Fruit fly (Drosophila melanogaster): ENCODE data around the gene CG43386.

Gene CG43386

DNA sequence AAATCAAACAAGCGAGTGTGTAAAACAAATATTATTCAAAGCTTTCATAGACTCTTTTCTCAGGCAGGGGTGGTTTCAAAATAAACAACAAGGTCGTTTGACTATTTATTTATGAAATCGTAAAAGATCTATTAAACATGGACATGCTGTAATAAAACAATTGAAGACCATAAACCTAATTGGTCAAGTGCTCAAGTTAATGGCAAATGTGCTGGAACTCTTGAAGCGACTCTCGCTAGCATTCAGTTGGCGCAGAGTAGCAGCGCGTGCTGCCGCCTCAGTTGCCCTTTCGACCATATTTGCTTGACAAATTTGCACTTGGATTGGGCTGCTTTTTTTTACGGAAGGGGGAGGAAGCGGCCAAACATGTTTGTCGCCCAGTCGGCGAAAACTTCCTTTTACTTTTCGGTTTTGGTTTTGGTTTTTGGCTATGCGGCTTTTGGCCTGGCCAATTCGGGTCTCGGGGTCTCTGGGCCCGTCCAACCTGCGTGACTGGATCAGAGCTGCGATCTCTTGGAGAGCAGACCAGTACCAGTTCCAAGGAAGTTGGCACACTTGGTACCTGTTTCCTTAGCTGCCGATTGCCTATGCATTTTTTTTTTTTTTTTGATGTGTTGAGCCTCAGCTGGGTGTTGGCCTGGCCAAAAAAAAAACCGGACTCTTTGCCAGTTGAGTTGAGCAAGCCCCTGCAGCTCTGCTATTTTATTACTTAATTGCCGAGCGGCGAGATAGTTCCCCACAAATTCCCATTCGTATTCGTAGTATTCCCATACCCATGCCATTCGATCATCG, 16.4 kb upstream of the CG43386 start (continued):
- TF ChIP-seq CG15269 (tag; optimal IDR thresholded peaks at IDR 0.05) (peak; percentile 1), D19B (GFP tag; optimal IDR thresholded peaks at IDR 0.05) (no peak), CG9817 (tag; optimal IDR thresholded peaks at IDR 0.05) (peak; percentile 27), gro (GFP tag; optimal IDR thresholded peaks at IDR 0.05) (peak; percentile 29), CG18476 (GFP tag; optimal IDR thresholded peaks at IDR 0.05) (peak; percentile 64), CG3726 (GFP tag; IDR thresholded peaks at IDR 0.05) (no peak), Jarid2 (GFP tag; optimal IDR thresholded peaks at IDR 0.05) (no peak), schlank (tag; optimal IDR thresholded peaks at IDR 0.05) (no peak), usp (GFP tag; optimal IDR thresholded peaks at IDR 0.05) (no peak), CG6791 (GFP tag; IDR thresholded peaks at IDR 0.05; ENCODE audit: partially characterized antibody) (no peak), CG12219 (GFP tag; optimal IDR thresholded peaks at IDR 0.05) (no peak), ase (GFP tag; IDR thresholded peaks at IDR 0.05) (0 out of 3 replicates have a peak, but pooled peaks have one; percentile 15), lmd (GFP tag; IDR thresholded peaks at IDR 0.05) (peak; percentile 52; the same call in 1 of the 2 replicates), Nf-YC (tag; optimal IDR thresholded peaks at IDR 0.05) (no peak), Sry-β (GFP tag; optimal IDR thresholded peaks at IDR 0.05) (no peak), bigmax (GFP tag; optimal IDR thresholded peaks at IDR 0.05) (no peak), CG8359 (GFP tag; optimal IDR thresholded peaks at IDR 0.05; ENCODE audit: borderline replicate concordance) (no peak), tio (GFP tag; optimal IDR thresholded peaks at IDR 0.05) (no peak), zfh2 (GFP tag; optimal IDR thresholded peaks at IDR 0.05) (peak; percentile 8), CG9932 (GFP tag; IDR thresholded peaks at IDR 0.05) (peak; percentile 55; the same call in 1 of the 2 replicates), Hmr (GFP tag; optimal IDR thresholded peaks at IDR 0.05) (no peak), Oli (tag; optimal IDR thresholded peaks at IDR 0.05) (peak; percentile 15), HLH54F (GFP tag; optimal IDR thresholded peaks at IDR 0.05) (no peak), gce (GFP tag; IDR thresholded peaks at IDR 0.05) (no peak), Neu2 (GFP tag; optimal IDR thresholded peaks at IDR 0.05; ENCODE audit: borderline replicate concordance) (no peak), Ada2b (GFP tag; IDR thresholded peaks at IDR 0.05) (no peak), Fer2 (tag; optimal IDR thresholded peaks at IDR 0.05) (no peak), bcd (GFP tag; optimal IDR thresholded peaks at IDR 0.05) (no peak), jumu (GFP tag; optimal IDR thresholded peaks at IDR 0.05) (no peak), Atf6 (GFP tag; IDR thresholded peaks at IDR 0.05) (no peak; the same call in 1 of the 2 replicates), CrebB (tag; optimal IDR thresholded peaks at IDR 0.05) (no peak), Bteb2 (GFP tag; optimal IDR thresholded peaks at IDR 0.05) (no peak), pum (GFP tag; optimal IDR thresholded peaks at IDR 0.05) (no peak), E2f2 (GFP tag; IDR thresholded peaks at IDR 0.05) (no peak), CG7357 (GFP tag; IDR thresholded peaks at IDR 0.05) (no peak), Nf-YA (GFP tag; IDR thresholded peaks at IDR 0.05) (no peak), CG10366 (GFP tag; IDR thresholded peaks at IDR 0.05) (peak; percentile 12; the same call in 1 of the 2 replicates), Dfd (GFP tag; optimal IDR thresholded peaks at IDR 0.05) (no peak), Doc3 (GFP tag; IDR thresholded peaks at IDR 0.05; ENCODE audit: partially characterized antibody) (no peak), Scr (GFP tag; IDR thresholded peaks at IDR 0.05; ENCODE audit: partially characterized antibody) (no peak), tup (GFP tag; optimal IDR thresholded peaks at IDR 0.05) (no peak), danr (GFP tag; IDR thresholded peaks at IDR 0.05) (no peak), dimm (GFP tag; IDR thresholded peaks at IDR 0.05) (no peak), cato (GFP tag; optimal IDR thresholded peaks at IDR 0.05; ENCODE audit: borderline replicate concordance) (no peak), tap (tag; optimal IDR thresholded peaks at IDR 0.05) (no peak), CG1603 (tag; optimal IDR thresholded peaks at IDR 0.05) (peak; percentile 9), dysf (GFP tag; IDR thresholded peaks at IDR 0.05) (0 out of 3 replicates have a peak, but pooled peaks have one; percentile 9), CG7839 (tag; optimal IDR thresholded peaks at IDR 0.05) (no peak), hb (GFP tag; IDR thresholded peaks at IDR 0.05; ENCODE audit: partially characterized antibody) (no peak)
